Fruit fly (Drosophila melanogaster) whole organism, wandering third instar larva: ENCODE measurements around the gene IntS6.

ENCODE experiments used
- brk ChIP-seq: fragments of 200-800 bp; sonication (Bioruptor generic); optimal IDR thresholded peaks from 2 replicates; lab custom pipeline; 2016; ENCODE audit warnings: missing biosample characterization, mild to moderate bottlenecking, missing genetic modification characterization
- fru ChIP-seq: fragments of 200-800 bp; sonication (Bioruptor generic); optimal IDR thresholded peaks from 3 replicates; lab custom pipeline; 2016; ENCODE audit warnings: missing biosample characterization, mild to moderate bottlenecking, missing genetic modification characterization
- psq ChIP-seq: fragments of 200-800 bp; sonication (Bioruptor generic); optimal IDR thresholded peaks from 3 replicates; lab custom pipeline; 2017; ENCODE audit warnings: missing biosample characterization, mild to moderate bottlenecking, missing genetic modification characterization, moderate library complexity
- sv ChIP-seq: fragments of 200-800 bp; sonication (Bioruptor generic); optimal IDR thresholded peaks from 3 replicates; lab custom pipeline; 2016; ENCODE audit warnings: missing biosample characterization, missing genetic modification characterization
- tai ChIP-seq: sonication (Bioruptor generic); optimal IDR thresholded peaks from 2 replicates; lab custom pipeline; 2016; ENCODE audit warnings: missing biosample characterization, missing genetic modification characterization
- usp ChIP-seq: fragments of >200 bp; optimal IDR thresholded peaks from 2 replicates; lab custom pipeline; 2017; ENCODE audit warnings: missing biosample characterization, missing genetic modification characterization
- woc ChIP-seq: sonication (Bioruptor generic); optimal IDR thresholded peaks from 2 replicates; lab custom pipeline; 2016; ENCODE audit warnings: missing biosample characterization, mild to moderate bottlenecking, missing genetic modification characterization

dm6 chrX:5741625-5742024 lies 5.4 kb downstream of the IntS6 start:
- TF ChIP-seq tai (GFP tag; lab: Kevin White, UChicago): no peak
- no peak for TF ChIP-seq usp
- TF ChIP-seq woc (GFP tag; lab: Kevin White, UChicago): no peak
- no peak for TF ChIP-seq psq (GFP tag; lab: Kevin White, UChicago)
- no peak for TF ChIP-seq brk
- no peak for TF ChIP-seq fru
- no peak for TF ChIP-seq sv (GFP tag; lab: Kevin White, UChicago)
